Worm (Caenorhabditis elegans) whole organism, L4 larva: ENCODE measurements around the gene rha-1.

Experiments
- Y5F2A.4 ChIP-seq: fragments of 200-800 bp; sonication (Bioruptor generic); optimal IDR thresholded peaks from 2 replicates; lab custom pipeline; 2018; ENCODE audit warnings: mild to moderate bottlenecking, missing genetic modification characterization, missing compliant biosample characterization
- ZK546.5 ChIP-seq, 2 experiments: sonication (generic microtip); optimal IDR thresholded peaks; 2 replicates each; lab custom pipeline; 2017; ENCODE audit warnings: missing biosample characterization in 2 of 2, missing genetic modification characterization in 2 of 2
- aly-2 ChIP-seq: sonication (generic microtip); optimal IDR thresholded peaks from 2 replicates; lab custom pipeline; 2018; ENCODE audit warnings: missing biosample characterization, missing genetic modification characterization
- ces-1 ChIP-seq: fragments of 150-350 bp; sonication (generic microtip); optimal IDR thresholded peaks from 4 replicates; lab custom pipeline; 2014; ENCODE audit warnings: missing biosample characterization, missing genetic modification reagents, missing genetic modification characterization
- cey-2 ChIP-seq: sonication (generic microtip); optimal IDR thresholded peaks from 3 replicates; lab custom pipeline; 2017; ENCODE audit warnings: missing genetic modification characterization, mild to moderate bottlenecking, missing compliant biosample characterization, antibody characterized with exemption, borderline replicate concordance; ENCODE audit not compliant: insufficient read depth
- dmd-6 ChIP-seq: fragments of 200-800 bp; sonication (Bioruptor generic); IDR thresholded peaks from 2 replicates; pipeline ENCODE4 v1.3.6; 2022; ENCODE audit warnings: missing genetic modification reagents, missing genetic modification characterization, missing compliant biosample characterization
- fkh-10 ChIP-seq: fragments of 150-350 bp; optimal IDR thresholded peaks from 2 replicates; lab custom pipeline; 2014; ENCODE audit warnings: missing biosample characterization, missing genetic modification reagents, missing genetic modification characterization
- fos-1 ChIP-seq: fragments of 150-350 bp; optimal IDR thresholded peaks from 2 replicates; lab custom pipeline; 2014; ENCODE audit warnings: missing biosample characterization, missing genetic modification characterization
- hif-1 ChIP-seq, 2 experiments: sonication (generic microtip); optimal IDR thresholded peaks; 2 replicates each; lab custom pipeline; 2016 to 2017; ENCODE audit warnings: missing compliant biosample characterization in 2 of 2, missing genetic modification characterization in 2 of 2, missing genetic modification reagents in 2 of 2, missing genotype in 2 of 2, mild to moderate bottlenecking in 1 of 2
- nhr-237 ChIP-seq: sonication (generic microtip); optimal IDR thresholded peaks from 2 replicates; lab custom pipeline; 2017; ENCODE audit warnings: missing biosample characterization, missing genetic modification characterization
- nhr-6 ChIP-seq: fragments of 150-350 bp; optimal IDR thresholded peaks from 2 replicates; lab custom pipeline; 2014; ENCODE audit warnings: missing biosample characterization, missing genetic modification characterization
- pha-4 ChIP-seq, 2 experiments: fragments of 150-350 bp in 1 of 2; fragments of 200-800 bp in 1 of 2; sonication (Bioruptor generic) in 1 of 2; IDR thresholded peaks in 1 of 2; optimal IDR thresholded peaks in 1 of 2; 2 replicates each; pipeline versions ENCODE4 v1.3.6 to Lab custom; 2014 to 2022; ENCODE audit warnings: missing genetic modification characterization in 2 of 2, missing genetic modification reagents in 2 of 2, missing biosample characterization in 1 of 2, missing compliant biosample characterization in 1 of 2
- tra-1 ChIP-seq: fragments of 200-800 bp; sonication (Bioruptor generic); IDR thresholded peaks from 2 replicates; pipeline ENCODE4 v1.3.6; 2022; ENCODE audit warnings: missing genetic modification reagents, missing genetic modification characterization, missing compliant biosample characterization
- zag-1 ChIP-seq: fragments of 150-350 bp; optimal IDR thresholded peaks from 2 replicates; lab custom pipeline; 2014; ENCODE audit warnings: missing biosample characterization, missing genetic modification characterization

DNA sequence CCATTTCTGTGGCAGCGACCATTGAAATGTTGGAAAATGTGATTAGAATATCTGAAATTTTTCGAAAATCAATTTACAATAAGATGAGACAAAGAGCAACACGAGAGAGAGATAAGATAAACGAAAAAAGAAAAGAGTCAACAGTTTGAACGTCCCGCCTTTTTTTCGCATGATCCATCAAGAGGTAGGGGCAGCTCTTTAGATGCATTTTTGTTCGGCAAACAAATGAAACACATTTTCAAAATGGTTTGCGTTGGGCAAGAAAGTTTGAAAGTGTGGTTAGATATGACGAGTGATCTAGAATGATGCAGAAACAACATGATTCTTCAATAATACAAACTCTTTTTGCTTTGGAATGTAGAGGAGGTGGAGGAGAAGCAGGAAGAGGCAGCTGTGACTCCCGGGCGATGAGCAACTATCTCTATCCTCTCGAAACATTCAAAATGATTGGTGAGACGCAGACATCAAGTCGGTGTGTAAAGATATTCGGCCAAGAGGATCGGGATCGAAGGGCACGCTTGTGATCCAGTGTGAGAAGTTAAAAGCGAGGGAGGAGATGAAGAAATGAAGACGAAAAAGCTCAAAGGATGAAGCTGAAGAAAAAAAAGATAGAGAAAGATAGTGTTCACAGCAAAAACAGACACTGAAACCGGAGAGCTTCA lies 38.9 kb downstream of the rha-1 start, which contains the start of gene F46C5.6:
- no peak for TF ChIP-seq nhr-6 (tag; lab: Kevin White, UChicago)
- no peak for TF ChIP-seq Y5F2A.4
- no peak for TF ChIP-seq hif-1 (tag; optimal IDR thresholded peaks at IDR 0.05; lab: Kevin White, UChicago)
- no peak for TF ChIP-seq dmd-6 (GFP tag; lab: Robert Waterston, UW)
- no peak for TF ChIP-seq fkh-10
- no peak for TF ChIP-seq cey-2 (tag; lab: Kevin White, UChicago)
- TF ChIP-seq ZK546.5 (tag; optimal IDR thresholded peaks at IDR 0.05; lab: Kevin White, UChicago): no peak
- no peak for TF ChIP-seq fos-1 (tag; lab: Kevin White, UChicago)
- no peak for TF ChIP-seq zag-1 (tag; lab: Kevin White, UChicago)
- no peak for TF ChIP-seq aly-2
- TF ChIP-seq ces-1 (GFP tag; lab: Kevin White, UChicago): no peak
- no peak for TF ChIP-seq nhr-237 (tag; lab: Kevin White, UChicago)
- TF ChIP-seq tra-1 (GFP tag; lab: Robert Waterston, UW): no peak
- TF ChIP-seq pha-4 (GFP tag; IDR thresholded peaks at IDR 0.05; lab: Robert Waterston, UW): no peak
- TF ChIP-seq pha-4 (tag; optimal IDR thresholded peaks at IDR 0.05; lab: Kevin White, UChicago): no peak
